Fruit fly (Drosophila melanogaster): ENCODE measurements around the gene Polr3E.

dm6 chr3L:21046107-21046708, 14.6 kb downstream of the Polr3E start:
- TF ChIP-seq psq (optimal IDR thresholded peaks at IDR 0.05) (no peak), Myc (optimal IDR thresholded peaks at IDR 0.05) (no peak), h (optimal IDR thresholded peaks at IDR 0.05) (no peak), insv (optimal IDR thresholded peaks at IDR 0.05) (no peak)

Measured in Kc167 (cell line).